Worm (Caenorhabditis elegans) whole organism, mixed stage, embryonic: ENCODE data around the gene lgc-31.

ENCODE experiments used
- bed-3 ChIP-seq: fragments of 200-800 bp; sonication (Bioruptor generic); optimal IDR thresholded peaks from 3 replicates; lab custom pipeline; 2018; ENCODE audit warnings: mild to moderate bottlenecking, missing genetic modification characterization, moderate library complexity, missing compliant biosample characterization
- blmp-1 ChIP-seq: fragments of 150-350 bp; optimal IDR thresholded peaks from 2 replicates; lab custom pipeline; 2014; ENCODE audit warnings: missing biosample characterization, missing genetic modification characterization
- ceh-39 ChIP-seq: fragments of 150-350 bp; optimal IDR thresholded peaks from 2 replicates; lab custom pipeline; 2014; ENCODE audit warnings: missing biosample characterization, missing genetic modification characterization
- ceh-43 ChIP-seq: fragments of 200-800 bp; sonication (Bioruptor generic); optimal IDR thresholded peaks from 2 replicates; lab custom pipeline; 2018; ENCODE audit warnings: mild to moderate bottlenecking, missing genetic modification characterization, moderate library complexity, missing compliant biosample characterization
- ceh-83 ChIP-seq: fragments of 200-800 bp; sonication (Bioruptor generic); optimal IDR thresholded peaks from 2 replicates; lab custom pipeline; 2018; ENCODE audit warnings: mild to moderate bottlenecking, missing genetic modification characterization, missing compliant biosample characterization
- ces-1 ChIP-seq: fragments of 150-350 bp; optimal IDR thresholded peaks from 2 replicates; lab custom pipeline; 2014; ENCODE audit warnings: missing biosample characterization, missing genetic modification reagents, missing genetic modification characterization
- cnd-1 ChIP-seq: fragments of 200-800 bp; sonication (Bioruptor generic); optimal IDR thresholded peaks from 2 replicates; lab custom pipeline; 2018; ENCODE audit warnings: mild to moderate bottlenecking, missing genetic modification characterization, missing compliant biosample characterization
- elt-1 ChIP-seq: sonication (generic microtip); optimal IDR thresholded peaks from 2 replicates; lab custom pipeline; 2017; ENCODE audit warnings: missing genetic modification characterization, mild to moderate bottlenecking, missing compliant biosample characterization, antibody characterized with exemption, moderate library complexity, borderline replicate concordance; ENCODE audit not compliant: insufficient read depth
- flh-1 ChIP-seq: fragments of 200-800 bp; sonication (Bioruptor generic); optimal IDR thresholded peaks from 2 replicates; lab custom pipeline; 2018; ENCODE audit warnings: mild to moderate bottlenecking, missing genetic modification characterization, moderate library complexity, missing compliant biosample characterization
- hlh-1 ChIP-seq: fragments of 150-350 bp; optimal IDR thresholded peaks from 2 replicates; lab custom pipeline; 2014; ENCODE audit warnings: missing biosample characterization, missing genetic modification reagents, missing genetic modification characterization
- lin-13 ChIP-seq: fragments of 150-350 bp; optimal IDR thresholded peaks from 2 replicates; lab custom pipeline; 2014; ENCODE audit warnings: missing biosample characterization, missing genetic modification characterization
- lin-32 ChIP-seq: fragments of 200-800 bp; sonication (Bioruptor generic); optimal IDR thresholded peaks from 2 replicates; lab custom pipeline; 2018; ENCODE audit warnings: mild to moderate bottlenecking, missing genetic modification characterization, missing compliant biosample characterization
- lsy-2 ChIP-seq: fragments of 150-350 bp; optimal IDR thresholded peaks from 2 replicates; lab custom pipeline; 2014; ENCODE audit warnings: missing biosample characterization, missing genetic modification characterization
- mab-5 ChIP-seq: fragments of 150-350 bp; optimal IDR thresholded peaks from 2 replicates; lab custom pipeline; 2014; ENCODE audit warnings: missing biosample characterization, missing genetic modification characterization
- mep-1 ChIP-seq: fragments of 150-350 bp; optimal IDR thresholded peaks from 2 replicates; lab custom pipeline; 2017; ENCODE audit warnings: missing biosample characterization, missing genetic modification reagents, missing genetic modification characterization, inconsistent platforms
- mls-2 ChIP-seq: sonication (generic microtip); optimal IDR thresholded peaks from 2 replicates; lab custom pipeline; 2016; ENCODE audit warnings: mild to moderate bottlenecking, missing genetic modification characterization, moderate library complexity, missing compliant biosample characterization
- nhr-12 ChIP-seq: fragments of 150-350 bp; optimal IDR thresholded peaks from 2 replicates; lab custom pipeline; 2014; ENCODE audit warnings: missing biosample characterization, missing genetic modification characterization
- nhr-2 ChIP-seq: fragments of 150-350 bp; optimal IDR thresholded peaks from 2 replicates; lab custom pipeline; 2014; ENCODE audit warnings: missing biosample characterization, missing genetic modification characterization
- nhr-237 ChIP-seq: fragments of 150-350 bp; optimal IDR thresholded peaks from 2 replicates; lab custom pipeline; 2014; ENCODE audit warnings: missing biosample characterization, missing genetic modification characterization
- nhr-28 ChIP-seq: fragments of 150-350 bp; optimal IDR thresholded peaks from 2 replicates; lab custom pipeline; 2014; ENCODE audit warnings: missing biosample characterization, missing genetic modification characterization
- nhr-76 ChIP-seq: sonication (generic microtip); optimal IDR thresholded peaks from 2 replicates; lab custom pipeline; 2017; ENCODE audit warnings: missing biosample characterization, missing genetic modification characterization
- pha-4 ChIP-seq: fragments of 150-350 bp; optimal IDR thresholded peaks from 2 replicates; lab custom pipeline; 2018; ENCODE audit warnings: missing biosample characterization, missing genetic modification reagents, missing genetic modification characterization
- sem-2 ChIP-seq: fragments of 200-800 bp; sonication (Bioruptor generic); optimal IDR thresholded peaks from 2 replicates; lab custom pipeline; 2018; ENCODE audit warnings: mild to moderate bottlenecking, missing genetic modification characterization, missing compliant biosample characterization
- snpc-4 ChIP-seq: fragments of 150-350 bp; optimal IDR thresholded peaks from 2 replicates; lab custom pipeline; 2014; ENCODE audit warnings: missing biosample characterization, missing genetic modification characterization
- sptf-1 ChIP-seq: sonication (generic microtip); optimal IDR thresholded peaks from 2 replicates; lab custom pipeline; 2017; ENCODE audit warnings: mild to moderate bottlenecking, missing genetic modification characterization, moderate library complexity, missing compliant biosample characterization
- unc-120 ChIP-seq: sonication (generic microtip); optimal IDR thresholded peaks from 2 replicates; lab custom pipeline; 2017; ENCODE audit warnings: missing genetic modification characterization, missing compliant biosample characterization; ENCODE audit not compliant: poor library complexity, severe bottlenecking
- zip-8 ChIP-seq: fragments of 150-350 bp; optimal IDR thresholded peaks from 2 replicates; lab custom pipeline; 2014; ENCODE audit warnings: missing biosample characterization, missing genetic modification characterization
- ztf-11 ChIP-seq: fragments of 150-350 bp; optimal IDR thresholded peaks from 2 replicates; lab custom pipeline; 2014; ENCODE audit warnings: missing biosample characterization, missing genetic modification characterization

Gene lgc-31

ce11 chrV:15521920-15522319 lies at the start of gene lgc-31:
Gene lgc-31 (minus strand): TSS chrV:15522020.
- TF ChIP-seq lin-32 (GFP tag; lab: Kevin White, UChicago): no peak
- TF ChIP-seq cnd-1 (tag; lab: Kevin White, UChicago): no peak
- TF ChIP-seq zip-8 (tag; lab: Kevin White, UChicago): no peak
- no peak for TF ChIP-seq sptf-1 (tag; lab: Kevin White, UChicago)
- no peak for TF ChIP-seq sem-2 (GFP tag; lab: Kevin White, UChicago)
- no peak for TF ChIP-seq ces-1
- TF ChIP-seq hlh-1 (tag; lab: Kevin White, UChicago): no peak
- no peak for TF ChIP-seq mab-5
- TF ChIP-seq nhr-12: no peak
- TF ChIP-seq flh-1 (GFP tag; lab: Kevin White, UChicago): no peak
- TF ChIP-seq unc-120 (tag; lab: Kevin White, UChicago): no peak
- no peak for TF ChIP-seq ceh-83 (GFP tag; lab: Kevin White, UChicago)
- no peak for TF ChIP-seq ceh-43 (GFP tag; lab: Kevin White, UChicago)
- no peak for TF ChIP-seq mep-1 (tag; lab: Kevin White, UChicago)
- no peak for TF ChIP-seq pha-4
- TF ChIP-seq nhr-237 (tag; lab: Kevin White, UChicago): no peak
- TF ChIP-seq nhr-76: no peak
- no peak for TF ChIP-seq ztf-11 (tag; lab: Kevin White, UChicago)

DNA sequence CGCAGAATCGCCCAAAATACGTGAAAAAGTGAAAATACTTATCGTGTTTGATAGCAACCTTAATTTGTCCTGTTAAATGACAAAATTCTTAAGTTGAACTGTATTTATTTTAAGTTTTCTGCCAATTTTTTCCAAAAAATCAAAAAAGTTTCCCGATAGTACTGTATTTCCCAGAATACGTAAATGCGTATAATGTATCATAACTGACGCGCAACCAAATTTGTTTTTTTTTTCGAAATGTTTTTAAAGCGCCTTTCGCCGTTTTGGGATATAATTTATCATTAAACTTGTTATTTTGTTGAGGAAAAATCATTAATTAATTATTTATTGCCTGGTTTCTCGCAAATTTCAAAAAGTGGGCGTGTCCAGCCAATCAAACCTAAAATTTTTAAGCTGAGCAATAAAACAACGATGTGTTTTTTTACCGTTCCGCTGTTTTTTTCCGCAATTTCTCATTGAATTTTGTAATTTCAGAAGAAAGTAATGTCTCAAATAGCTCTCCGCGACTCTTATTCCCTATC lies 49.2 kb upstream of the lgc-31 start, which contains the start of gene fbxa-95:
TSS of gene fbxa-95 (plus strand) at position 471 of the 521 bp plus-strand sequence.
- TF ChIP-seq cnd-1 (tag; lab: Kevin White, UChicago) (no peak), nhr-28 (no peak), mls-2 (no peak), elt-1 (no peak)

- peak; percentile 34 for TF ChIP-seq mep-1 (tag; lab: Kevin White, UChicago)
- no peak for TF ChIP-seq mls-2
- TF ChIP-seq, all 35 proteins: peak for 1
Observed at ce11 chrV:15569702-15570430, 48.0 kb upstream of the lgc-31 start, which contains the start of gene lsm-5. Gene lsm-5 (plus strand): TSS chrV:15570380.

DNA sequence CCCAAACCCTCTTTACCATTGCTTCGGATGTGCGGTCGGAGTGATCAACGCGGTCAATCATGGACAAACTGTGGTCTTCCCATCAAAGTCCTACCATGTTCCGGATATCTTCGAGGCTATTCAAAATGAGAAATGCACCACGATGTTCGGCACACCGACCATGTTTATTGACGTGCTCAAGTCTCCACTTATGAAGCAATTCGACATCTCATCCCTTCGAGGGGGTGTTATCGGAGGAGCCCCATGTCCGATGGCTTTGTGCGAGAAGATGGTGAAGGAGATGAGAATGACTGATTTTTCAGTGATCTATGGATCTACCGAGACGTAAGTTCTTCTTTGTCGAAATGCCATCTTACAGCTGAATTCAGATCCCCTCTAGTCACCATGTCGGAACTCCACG lies 46.6 kb upstream of the lgc-31 start:
- no peak for TF ChIP-seq ces-1
- TF ChIP-seq ceh-39 (tag; lab: Kevin White, UChicago): no peak
- TF ChIP-seq zip-8 (tag; lab: Kevin White, UChicago): no peak
- no peak for TF ChIP-seq lsy-2
- TF ChIP-seq nhr-28: no peak
- TF ChIP-seq lin-32 (GFP tag; lab: Kevin White, UChicago): no peak
- TF ChIP-seq bed-3: no peak
- no peak for TF ChIP-seq mep-1 (tag; lab: Kevin White, UChicago)

- no peak for TF ChIP-seq lin-13 (tag; lab: Kevin White, UChicago)
- no peak for TF ChIP-seq ztf-11 (tag; lab: Kevin White, UChicago)
- no peak for TF ChIP-seq blmp-1 (tag; lab: Kevin White, UChicago)
- TF ChIP-seq flh-1 (GFP tag; lab: Kevin White, UChicago): no peak
- no peak for TF ChIP-seq zip-8 (tag; lab: Kevin White, UChicago)
- TF ChIP-seq hlh-1 (tag; lab: Kevin White, UChicago): no peak
- TF ChIP-seq ces-1: no peak
- TF ChIP-seq ceh-43 (GFP tag; lab: Kevin White, UChicago): no peak
- no peak for TF ChIP-seq nhr-2 (tag; lab: Kevin White, UChicago)
- TF ChIP-seq ceh-39 (tag; lab: Kevin White, UChicago): no peak
- no peak for TF ChIP-seq snpc-4 (tag; lab: Kevin White, UChicago)
Observed at ce11 chrV:15567344-15567804, 45.6 kb upstream of the lgc-31 start, which contains the start of gene acs-2. Gene acs-2 (plus strand): TSS chrV:15567394.
